Fruit fly (Drosophila melanogaster): ENCODE measurements around the gene mRpL23.

Gene mRpL23

DNA sequence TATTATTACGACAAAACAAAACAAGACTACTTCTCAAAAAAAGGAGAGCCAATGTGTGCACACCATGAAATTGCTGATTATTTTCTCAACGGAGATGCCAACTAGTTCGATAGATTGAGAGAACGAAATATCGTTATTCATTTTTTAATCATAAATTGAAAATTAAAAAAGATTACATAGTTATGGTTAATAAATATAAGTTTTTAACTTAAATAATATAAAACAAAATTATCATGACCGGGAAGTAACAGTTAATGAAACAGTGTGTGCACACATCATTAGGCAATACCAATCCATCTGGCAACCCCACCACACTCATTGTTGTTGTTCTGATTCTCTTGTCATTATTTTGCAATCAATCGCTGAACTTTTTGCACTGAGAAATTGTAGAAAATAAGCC lies 1.6 kb downstream of the mRpL23 start, which contains the start of the genes CG1317 and CG8993 (continued):
- TF ChIP-seq CTCF (GFP tag; optimal IDR thresholded peaks at IDR 0.05) (no peak), hkb (optimal IDR thresholded peaks at IDR 0.05) (peak; percentile 14), hkb (GFP tag; IDR thresholded peaks at IDR 0.05) (no peak; the same call in 1 of the 2 replicates), ara (GFP tag; IDR thresholded peaks at IDR 0.05) (no peak), Jarid2 (GFP tag; optimal IDR thresholded peaks at IDR 0.05) (no peak), Antp (GFP tag; optimal IDR thresholded peaks at IDR 0.05) (no peak), sim (GFP tag; IDR thresholded peaks at IDR 0.05) (0 out of 2 replicates have a peak, but pooled peaks have one; percentile 39), repo (GFP tag; optimal IDR thresholded peaks at IDR 0.05) (no peak), CG17802 (tag; optimal IDR thresholded peaks at IDR 0.05) (no peak), shn (GFP tag; optimal IDR thresholded peaks at IDR 0.05) (no peak), CG1529 (GFP tag; optimal IDR thresholded peaks at IDR 0.05) (no peak), zfh1 (GFP tag; IDR thresholded peaks at IDR 0.05) (no peak), dimm (GFP tag; IDR thresholded peaks at IDR 0.05) (no peak), Ssrp (tag; optimal IDR thresholded peaks at IDR 0.05) (peak; percentile 48), psq (GFP tag; optimal IDR thresholded peaks at IDR 0.05) (no peak), otp (GFP tag; IDR thresholded peaks at IDR 0.05) (no peak), CG15073 (GFP tag; optimal IDR thresholded peaks at IDR 0.05) (no peak), CG4328 (GFP tag; optimal IDR thresholded peaks at IDR 0.05) (peak; percentile 20), CG10565 (GFP tag; optimal IDR thresholded peaks at IDR 0.05) (no peak), CG4707 (GFP tag; optimal IDR thresholded peaks at IDR 0.05) (no peak), caup (GFP tag; optimal IDR thresholded peaks at IDR 0.05; ENCODE audit: severe bottlenecking) (no peak), CG9437 (GFP tag; optimal IDR thresholded peaks at IDR 0.05) (no peak), chinmo (GFP tag; IDR thresholded peaks at IDR 0.05; ENCODE audit: partially characterized antibody) (0 out of 4 replicates have a peak, but pooled peaks have one; percentile 22), CG15269 (tag; optimal IDR thresholded peaks at IDR 0.05) (peak; percentile 50), Dip2 (GFP tag; IDR thresholded peaks at IDR 0.05) (no peak), CG4730 (GFP tag; IDR thresholded peaks at IDR 0.05) (0 out of 2 replicates have a peak, but pooled peaks have one; percentile 8), CG6765 (GFP tag; optimal IDR thresholded peaks at IDR 0.05) (no peak), CG10366 (GFP tag; IDR thresholded peaks at IDR 0.05) (peak; percentile 38; the same call in 1 of the 2 replicates), CG10543 (GFP tag; optimal IDR thresholded peaks at IDR 0.05) (peak; percentile 42), pum (GFP tag; optimal IDR thresholded peaks at IDR 0.05) (no peak), CG2678 (tag; optimal IDR thresholded peaks at IDR 0.05) (no peak), sens (GFP tag) (peak; percentile 40), CG11560 (tag; IDR thresholded peaks at IDR 0.05) (no peak), sr (GFP tag; IDR thresholded peaks at IDR 0.05) (no peak), gsb (GFP tag; IDR thresholded peaks at IDR 0.05) (no peak), CG17328 (GFP tag; IDR thresholded peaks at IDR 0.05) (no peak), dpn (GFP tag; optimal IDR thresholded peaks at IDR 0.05) (peak in 1 of 2 experiments; percentile 62), Bgb (GFP tag; IDR thresholded peaks at IDR 0.05; ENCODE audit: partially characterized antibody) (peak; percentile 57), wdn (GFP tag; IDR thresholded peaks at IDR 0.05) (no peak), bcd (GFP tag; optimal IDR thresholded peaks at IDR 0.05) (no peak), Xrp1 (GFP tag; IDR thresholded peaks at IDR 0.05) (peak; percentile 65; the same call in 1 of the 2 replicates), Hr51 (GFP tag; optimal IDR thresholded peaks at IDR 0.05) (peak; percentile 1 to 32), nmo (GFP tag; optimal IDR thresholded peaks at IDR 0.05) (peak; percentile 79), CG1233 (GFP tag; optimal IDR thresholded peaks at IDR 0.05) (no peak), ac (GFP tag; optimal IDR thresholded peaks at IDR 0.05) (no peak), CG10431 (GFP tag; optimal IDR thresholded peaks at IDR 0.05) (no peak), CG33557 (GFP tag; optimal IDR thresholded peaks at IDR 0.05) (no peak), D (optimal IDR thresholded peaks at IDR 0.05) (no peak), D (GFP tag; optimal IDR thresholded peaks at IDR 0.05) (peak; percentile 5), gt (GFP tag; IDR thresholded peaks at IDR 0.05) (no peak), Atf-2 (GFP tag; optimal IDR thresholded peaks at IDR 0.05) (no peak), pita (GFP tag; optimal IDR thresholded peaks at IDR 0.05) (no peak), CG3847 (GFP tag; IDR thresholded peaks at IDR 0.05) (peak; percentile 81)

All from whole organism, embryonic.